Worm (Caenorhabditis elegans) whole organism, L4/young adult: ENCODE data around the gene lgc-49.

Source experiments
- dao-5 ChIP-seq: sonication (generic microtip); optimal IDR thresholded peaks from 2 replicates; lab custom pipeline; 2016; ENCODE audit warnings: missing genotype, missing genetic modification characterization, moderate library complexity, missing compliant biosample characterization
- him-1 ChIP-seq: sonication (generic microtip); optimal IDR thresholded peaks from 2 replicates; lab custom pipeline; 2016; ENCODE audit warnings: missing genotype, missing genetic modification reagents, missing genetic modification characterization, missing compliant biosample characterization

DNA sequence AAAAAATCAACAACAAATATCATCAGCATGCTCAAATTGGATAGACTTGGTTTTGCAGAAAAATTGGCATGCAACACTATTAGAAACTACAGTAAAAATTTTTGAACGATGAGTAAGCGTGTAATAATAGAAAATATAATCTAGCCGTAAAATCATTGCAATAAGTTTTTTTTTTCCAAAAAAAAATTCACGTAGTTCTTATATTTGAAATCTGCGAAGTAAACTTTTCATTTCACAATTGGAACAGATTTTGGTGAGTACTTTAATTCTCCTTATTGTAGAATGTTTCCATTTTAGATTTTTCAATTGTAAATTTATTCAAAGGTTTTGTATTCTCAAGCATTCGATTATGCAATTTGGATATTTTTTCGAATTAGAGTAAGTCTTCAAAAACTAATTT lies 9.2 kb downstream of the lgc-49 start, which contains the start of gene K10D6.3:
- TF ChIP-seq him-1 (tag; lab: Kevin White, UChicago) (no peak), dao-5 (tag; lab: Kevin White, UChicago) (no peak)
